Worm (Caenorhabditis elegans): ENCODE data around the gene hpo-30.

hpo-30 gene

DNA sequence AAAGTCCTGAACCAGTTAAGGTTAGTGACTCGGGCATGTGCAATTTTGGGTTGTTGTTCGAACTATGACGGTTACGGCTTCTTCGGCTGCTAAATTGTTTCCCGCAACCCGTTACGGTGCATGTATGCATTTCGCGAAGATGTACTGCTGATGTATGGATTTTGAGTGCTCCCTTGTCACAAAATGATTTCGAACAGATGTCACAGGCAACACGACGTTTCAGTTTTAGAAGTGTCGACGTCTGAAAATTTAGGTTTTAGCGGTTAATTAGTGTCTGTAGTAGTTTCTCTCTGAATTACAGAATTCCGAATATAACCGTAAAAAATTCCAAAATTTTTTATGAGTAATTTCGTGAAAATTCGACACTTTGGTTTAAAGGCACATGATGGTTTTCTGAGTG, 34.4 kb downstream of the hpo-30 start:
- TF ChIP-seq elt-1 (tag; optimal IDR thresholded peaks at IDR 0.05) = no peak
- no peak for TF ChIP-seq eor-1 (tag; optimal IDR thresholded peaks at IDR 0.05)
- no peak for TF ChIP-seq nhr-43 (tag; optimal IDR thresholded peaks at IDR 0.05; ENCODE audit: poor library complexity, severe bottlenecking)
- no peak for TF ChIP-seq hmg-11 (tag; optimal IDR thresholded peaks at IDR 0.05)
- TF ChIP-seq ceh-9 (tag; optimal IDR thresholded peaks at IDR 0.05) = no peak
- no peak for TF ChIP-seq ceh-82 (tag; optimal IDR thresholded peaks at IDR 0.05)
- TF ChIP-seq nhr-11 (tag; optimal IDR thresholded peaks at IDR 0.05) = no peak
- no peak for TF ChIP-seq snpc-4 (tag; optimal IDR thresholded peaks at IDR 0.05)
- TF ChIP-seq aly-2 (tag; optimal IDR thresholded peaks at IDR 0.05) = no peak
- TF ChIP-seq ZK546.5 (tag; optimal IDR thresholded peaks at IDR 0.05) = no peak

DNA sequence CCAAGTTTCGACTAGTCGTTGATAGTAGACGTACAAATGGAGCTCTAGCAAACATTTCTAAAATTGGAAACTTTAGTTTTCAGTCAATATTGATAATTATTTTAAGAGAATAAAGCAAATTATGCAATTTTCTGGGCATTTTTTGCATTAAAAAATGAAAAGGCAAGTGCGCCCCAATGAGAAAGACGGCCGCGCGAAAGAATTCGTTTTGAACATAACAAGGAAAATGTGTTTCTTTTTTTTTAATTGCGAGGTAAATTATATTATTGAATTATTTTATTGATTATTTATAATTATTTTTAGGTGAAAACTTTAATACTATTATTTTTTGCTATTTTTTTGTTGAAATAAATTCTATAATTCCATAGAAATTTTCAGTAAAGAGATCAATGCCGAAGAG, 38.7 kb downstream of the hpo-30 start, which contains the start of the genes tsfm-1 and capg-2:
TSS of gene tsfm-1 (minus strand) at position 57 of the 400 bp plus-strand sequence.
TSS of gene capg-2 (plus strand) at position 379 of the 400 bp plus-strand sequence.
- peak; percentile 19 for TF ChIP-seq lin-15B (tag; optimal IDR thresholded peaks at IDR 0.05)
- TF ChIP-seq ceh-16 (tag; optimal IDR thresholded peaks at IDR 0.05) = no peak
- no peak for TF ChIP-seq ztf-4 (tag; optimal IDR thresholded peaks at IDR 0.05)
- no peak for TF ChIP-seq R02D3.7 (tag; optimal IDR thresholded peaks at IDR 0.05)
- TF ChIP-seq skn-1 (tag; optimal IDR thresholded peaks at IDR 0.05) = no peak

DNA sequence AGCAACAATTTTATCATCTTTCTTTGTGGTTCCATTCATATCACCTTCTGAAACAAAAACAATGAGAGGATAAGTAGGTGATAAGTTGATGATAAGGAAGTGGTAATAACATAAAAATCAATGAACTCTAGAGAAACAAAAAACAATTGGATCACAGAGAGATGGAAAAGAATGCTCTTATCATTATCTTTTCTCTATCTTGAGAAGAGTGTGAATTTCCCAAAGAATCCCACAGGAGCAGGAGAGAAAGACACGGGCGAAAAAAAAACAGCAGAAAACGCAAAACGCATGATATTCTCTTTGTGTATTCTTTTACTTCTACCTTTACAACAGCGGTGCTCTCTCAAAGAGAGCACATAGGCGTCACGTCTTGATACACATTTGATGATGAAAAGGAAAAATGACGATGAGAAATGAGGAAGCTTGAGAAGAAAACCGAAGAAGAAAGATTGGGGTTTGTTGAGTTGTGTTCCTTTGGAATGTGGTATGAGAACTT, 40.8 kb downstream of the hpo-30 start, which contains the start of gene twk-24:
TSS of gene twk-24 (minus strand) at position 51 of the 496 bp plus-strand sequence.
- TF ChIP-seq aly-2 (tag; optimal IDR thresholded peaks at IDR 0.05) (no peak), elt-2 (tag; optimal IDR thresholded peaks at IDR 0.05) (no peak), pha-4 (tag; optimal IDR thresholded peaks at IDR 0.05) (no peak), fkh-2 (tag; optimal IDR thresholded peaks at IDR 0.05) (no peak), ceh-28 (tag; optimal IDR thresholded peaks at IDR 0.05) (no peak), zag-1 (tag; optimal IDR thresholded peaks at IDR 0.05) (no peak), nhr-23 (tag; optimal IDR thresholded peaks at IDR 0.05) (no peak), hmg-11 (tag; optimal IDR thresholded peaks at IDR 0.05) (no peak), ceh-16 (tag; optimal IDR thresholded peaks at IDR 0.05) (no peak), ama-1 (optimal IDR thresholded peaks at IDR 0.05) (no peak), ztf-4 (tag; optimal IDR thresholded peaks at IDR 0.05) (no peak), nhr-77 (tag; optimal IDR thresholded peaks at IDR 0.05) (no peak)

DNA sequence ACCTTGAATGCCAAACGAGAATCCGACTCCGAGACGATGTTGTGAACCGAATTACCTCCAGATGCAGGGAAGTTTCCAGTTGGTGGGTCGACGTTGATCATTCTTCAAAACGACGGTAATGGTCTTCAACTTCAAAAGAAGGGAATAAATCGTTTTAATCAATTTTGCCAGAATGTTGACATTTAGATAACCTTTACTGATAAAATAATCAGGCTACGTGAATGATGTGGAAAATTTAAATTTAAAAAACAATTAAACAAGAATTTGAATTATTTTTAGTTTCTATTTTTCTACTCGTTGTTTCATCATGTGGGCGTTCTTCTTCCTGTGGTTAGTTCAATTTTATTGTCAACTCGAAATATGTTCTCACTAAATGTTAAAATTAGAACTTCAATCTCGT, 46.4 kb downstream of the hpo-30 start, which contains the start of gene ssp-35:
TSS of gene ssp-35 (minus strand) at position 101 of the 400 bp plus-strand sequence.
- no peak for TF ChIP-seq nhr-76 (tag; optimal IDR thresholded peaks at IDR 0.05)
- no peak for TF ChIP-seq daf-12 (tag; optimal IDR thresholded peaks at IDR 0.05)
- no peak for TF ChIP-seq ZK546.5 (tag; optimal IDR thresholded peaks at IDR 0.05)
- no peak for TF ChIP-seq jun-1 (tag; optimal IDR thresholded peaks at IDR 0.05)
- no peak for TF ChIP-seq nfya-1 (tag; optimal IDR thresholded peaks at IDR 0.05; ENCODE audit: insufficient read depth)
- no peak for TF ChIP-seq nhr-25 (tag; optimal IDR thresholded peaks at IDR 0.05)
- TF ChIP-seq fkh-2 (tag; optimal IDR thresholded peaks at IDR 0.05) = no peak
- TF ChIP-seq ceh-16 (tag; optimal IDR thresholded peaks at IDR 0.05) = no peak
- TF ChIP-seq fkh-10 (GFP tag; optimal IDR thresholded peaks at IDR 0.05) = no peak
- no peak for TF ChIP-seq ztf-4 (tag; optimal IDR thresholded peaks at IDR 0.05)
- TF ChIP-seq fos-1 (tag; optimal IDR thresholded peaks at IDR 0.05) = no peak
- TF ChIP-seq zag-1 (tag; optimal IDR thresholded peaks at IDR 0.05) = no peak
- TF ChIP-seq nhr-237 (tag; optimal IDR thresholded peaks at IDR 0.05) = no peak
- no peak for TF ChIP-seq nhr-12 (tag; optimal IDR thresholded peaks at IDR 0.05)
- TF ChIP-seq aly-2 (tag; optimal IDR thresholded peaks at IDR 0.05) = no peak
- TF ChIP-seq sea-2 (GFP tag; optimal IDR thresholded peaks at IDR 0.05) = no peak

DNA sequence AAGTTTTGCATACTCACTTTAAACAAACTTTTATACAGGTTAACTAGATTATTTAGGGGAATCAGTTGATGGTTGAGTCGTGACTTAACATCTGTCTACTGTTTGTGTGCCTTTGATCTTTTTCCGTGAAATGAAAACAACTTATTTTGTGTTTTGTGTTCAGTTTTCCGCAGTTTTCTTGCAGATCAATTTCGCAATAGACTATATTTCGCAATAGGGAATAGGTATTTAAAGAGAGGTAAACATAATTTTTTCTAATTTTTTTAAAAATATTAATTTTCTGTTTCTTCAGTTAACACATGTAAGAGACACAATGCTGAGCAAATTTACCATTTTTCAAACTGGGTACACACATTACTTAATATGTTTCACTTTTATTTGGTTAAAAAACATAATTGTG, 48.8 kb downstream of the hpo-30 start, which contains the start of gene tbb-6:
TSS of gene tbb-6 (plus strand) at position 155 of the 400 bp plus-strand sequence.
- TF ChIP-seq elt-1 (tag; optimal IDR thresholded peaks at IDR 0.05) = no peak
- no peak for TF ChIP-seq nhr-76 (tag; optimal IDR thresholded peaks at IDR 0.05)
- TF ChIP-seq nhr-23 (tag; optimal IDR thresholded peaks at IDR 0.05) = no peak
- TF ChIP-seq unc-39 (tag; optimal IDR thresholded peaks at IDR 0.05) = no peak
- no peak for TF ChIP-seq unc-62 (GFP tag; optimal IDR thresholded peaks at IDR 0.05)
- TF ChIP-seq nhr-237 (tag; optimal IDR thresholded peaks at IDR 0.05) = no peak
- TF ChIP-seq jun-1 (tag; optimal IDR thresholded peaks at IDR 0.05) = no peak
- TF ChIP-seq eor-1 (tag; optimal IDR thresholded peaks at IDR 0.05) = no peak
- TF ChIP-seq fkh-2 (tag; optimal IDR thresholded peaks at IDR 0.05) = no peak
- no peak for TF ChIP-seq nhr-77 (tag; optimal IDR thresholded peaks at IDR 0.05)
- TF ChIP-seq skn-1 (tag; optimal IDR thresholded peaks at IDR 0.05) = no peak
- no peak for TF ChIP-seq nhr-11 (tag; optimal IDR thresholded peaks at IDR 0.05)
- TF ChIP-seq ztf-11 (tag; optimal IDR thresholded peaks at IDR 0.05) = no peak
- TF ChIP-seq nhr-25 (tag; optimal IDR thresholded peaks at IDR 0.05) = no peak
- no peak for TF ChIP-seq lsy-12 (tag; optimal IDR thresholded peaks at IDR 0.05)

All from whole organism, L3 larva.